Fruit fly (Drosophila melanogaster) whole organism, prepupa: ENCODE results near the gene mab-21.

ENCODE experiments used
- Blimp-1 ChIP-seq: fragments of 200-800 bp; sonication (Bioruptor generic); optimal IDR thresholded peaks from 3 replicates; lab custom pipeline; 2017; ENCODE audit warnings: missing biosample characterization, missing genetic modification characterization, mild to moderate bottlenecking, moderate library complexity, missing genetic modification reagents
- CG10631 ChIP-seq: fragments of 200-800 bp; sonication (Bioruptor generic); optimal IDR thresholded peaks from 2 replicates; lab custom pipeline; 2016; ENCODE audit warnings: missing biosample characterization, missing genetic modification characterization
- CG10669 ChIP-seq: fragments of 200-800 bp; sonication (Bioruptor generic); optimal IDR thresholded peaks from 3 replicates; lab custom pipeline; 2018; ENCODE audit warnings: missing biosample characterization, mild to moderate bottlenecking, missing genetic modification characterization, moderate library complexity
- CG11294 ChIP-seq: fragments of 200-800 bp; sonication (Bioruptor generic); IDR thresholded peaks from 2 replicates; pipeline ENCODE4 v1.3.6; 2022; ENCODE audit warnings: missing biosample characterization, missing genetic modification characterization
- CG11762 ChIP-seq: fragments of 200-800 bp; sonication (Bioruptor generic); optimal IDR thresholded peaks from 3 replicates; lab custom pipeline; 2016; ENCODE audit warnings: missing biosample characterization, missing genetic modification characterization; ENCODE audit not compliant: insufficient read depth
- CG11902 ChIP-seq: fragments of 200-800 bp; sonication (Bioruptor generic); optimal IDR thresholded peaks from 3 replicates; lab custom pipeline; 2016; ENCODE audit warnings: missing biosample characterization, missing genetic modification characterization
- CG15336 ChIP-seq: fragments of 200-800 bp; sonication (Bioruptor generic); IDR thresholded peaks from 2 replicates; pipeline ENCODE4 v1.3.6; 2022; ENCODE audit warnings: missing biosample characterization, missing genetic modification characterization
- CG1621 ChIP-seq: fragments of 200-800 bp; sonication (Bioruptor generic); optimal IDR thresholded peaks from 3 replicates; lab custom pipeline; 2018; ENCODE audit warnings: missing biosample characterization, mild to moderate bottlenecking, missing genetic modification characterization
- CG16779 ChIP-seq: fragments of 200-800 bp; sonication (Bioruptor generic); optimal IDR thresholded peaks from 3 replicates; lab custom pipeline; 2017; ENCODE audit warnings: missing biosample characterization, mild to moderate bottlenecking, missing genetic modification characterization
- CG31627 ChIP-seq: fragments of 200-800 bp; sonication (Bioruptor generic); optimal IDR thresholded peaks from 3 replicates; lab custom pipeline; 2016; ENCODE audit warnings: missing biosample characterization, missing genetic modification characterization
- CG34406 ChIP-seq: fragments of 200-800 bp; sonication (Bioruptor generic); optimal IDR thresholded peaks from 3 replicates; lab custom pipeline; 2016; ENCODE audit warnings: missing biosample characterization, missing genetic modification characterization
- CG4318 ChIP-seq: fragments of 200-800 bp; sonication (Bioruptor generic); optimal IDR thresholded peaks from 3 replicates; lab custom pipeline; 2017; ENCODE audit warnings: missing biosample characterization, mild to moderate bottlenecking, missing genetic modification characterization
- CG6163 ChIP-seq: fragments of 200-800 bp; sonication (Bioruptor generic); IDR thresholded peaks from 3 replicates; pipeline ENCODE4 v1.3.6; 2022; ENCODE audit warnings: missing biosample characterization, missing genetic modification characterization
- CG6276 ChIP-seq: fragments of 200-800 bp; sonication (Bioruptor generic); optimal IDR thresholded peaks from 2 replicates; lab custom pipeline; 2017; ENCODE audit warnings: missing biosample characterization, mild to moderate bottlenecking, missing genetic modification characterization
- CG6792 ChIP-seq: fragments of 200-800 bp; sonication (Bioruptor generic); optimal IDR thresholded peaks from 3 replicates; lab custom pipeline; 2016; ENCODE audit warnings: missing biosample characterization, missing genetic modification characterization
- CG6808 ChIP-seq: fragments of 200-800 bp; sonication (Bioruptor generic); optimal IDR thresholded peaks from 3 replicates; lab custom pipeline; 2017; ENCODE audit warnings: missing biosample characterization, missing genetic modification characterization, mild to moderate bottlenecking, moderate library complexity, missing genetic modification reagents
- CG7368 ChIP-seq: fragments of 200-800 bp; sonication (Bioruptor generic); optimal IDR thresholded peaks from 3 replicates; lab custom pipeline; 2016; ENCODE audit warnings: missing biosample characterization, missing genetic modification characterization
- CG8119 ChIP-seq: fragments of 200-800 bp; sonication (Bioruptor generic); IDR thresholded peaks from 3 replicates; pipeline ENCODE4 v1.3.6; 2022; ENCODE audit warnings: missing biosample characterization, missing genetic modification characterization
- CG8319 ChIP-seq: fragments of 200-800 bp; sonication (Bioruptor generic); optimal IDR thresholded peaks from 3 replicates; lab custom pipeline; 2016; ENCODE audit warnings: missing biosample characterization, missing genetic modification characterization
- CG8632 ChIP-seq: fragments of 200-800 bp; sonication (Bioruptor generic); optimal IDR thresholded peaks from 3 replicates; lab custom pipeline; 2016; ENCODE audit warnings: missing biosample characterization, missing genetic modification characterization
- CG9139 ChIP-seq: fragments of 200-800 bp; sonication (Bioruptor generic); optimal IDR thresholded peaks from 3 replicates; lab custom pipeline; 2017; ENCODE audit warnings: missing biosample characterization, mild to moderate bottlenecking, missing genetic modification characterization
- Eip75B ChIP-seq: fragments of 200-800 bp; sonication (Bioruptor generic); optimal IDR thresholded peaks from 3 replicates; lab custom pipeline; 2016; ENCODE audit warnings: missing biosample characterization, missing genetic modification characterization
- Eip93F ChIP-seq: fragments of 200-800 bp; sonication (Bioruptor generic); optimal IDR thresholded peaks from 2 replicates; lab custom pipeline; 2016; ENCODE audit warnings: missing biosample characterization, mild to moderate bottlenecking, missing genetic modification characterization
- Ets96B ChIP-seq: fragments of 200-800 bp; optimal IDR thresholded peaks from 2 replicates; lab custom pipeline; 2019; ENCODE audit warnings: missing biosample characterization, mild to moderate bottlenecking, missing genetic modification characterization, moderate library complexity
- Gug ChIP-seq: fragments of 200-800 bp; sonication (Bioruptor generic); IDR thresholded peaks from 2 replicates; pipeline ENCODE4 v1.3.6; 2022; ENCODE audit warnings: missing biosample characterization, missing genetic modification characterization
- Hr38 ChIP-seq: sonication (Bioruptor generic); optimal IDR thresholded peaks from 2 replicates; lab custom pipeline; 2016; ENCODE audit warnings: missing biosample characterization, missing genetic modification characterization
- Hr39 ChIP-seq: fragments of 200-800 bp; sonication (Bioruptor generic); optimal IDR thresholded peaks from 2 replicates; lab custom pipeline; 2016; ENCODE audit warnings: missing biosample characterization, missing genetic modification characterization
- Hr4 ChIP-seq: fragments of 200-800 bp; sonication (Bioruptor generic); optimal IDR thresholded peaks from 3 replicates; lab custom pipeline; 2016; ENCODE audit warnings: missing biosample characterization, missing genetic modification characterization
- Lpt ChIP-seq: fragments of 200-800 bp; sonication (Bioruptor generic); optimal IDR thresholded peaks from 3 replicates; lab custom pipeline; 2016; ENCODE audit warnings: missing biosample characterization, missing genetic modification characterization
- Met ChIP-seq: fragments of 200-800 bp; sonication (Bioruptor generic); optimal IDR thresholded peaks from 3 replicates; lab custom pipeline; 2016; ENCODE audit warnings: missing biosample characterization, missing genetic modification characterization
- OdsH ChIP-seq: fragments of 200-800 bp; sonication (Bioruptor generic); optimal IDR thresholded peaks from 3 replicates; lab custom pipeline; 2016; ENCODE audit warnings: missing biosample characterization, missing genetic modification characterization
- Smox ChIP-seq: fragments of 200-800 bp; sonication (Bioruptor generic); optimal IDR thresholded peaks from 3 replicates; lab custom pipeline; 2016; ENCODE audit warnings: missing biosample characterization, missing genetic modification characterization
- Sox14 ChIP-seq: fragments of 200-800 bp; sonication (Bioruptor generic); optimal IDR thresholded peaks from 3 replicates; lab custom pipeline; 2016; ENCODE audit warnings: missing biosample characterization, missing genetic modification characterization
- Sox15 ChIP-seq: fragments of 200-800 bp; sonication (Bioruptor generic); optimal IDR thresholded peaks from 3 replicates; lab custom pipeline; 2016; ENCODE audit warnings: missing biosample characterization, missing genetic modification characterization
- achi ChIP-seq: fragments of 200-800 bp; sonication (Bioruptor generic); optimal IDR thresholded peaks from 3 replicates; lab custom pipeline; 2016; ENCODE audit warnings: missing biosample characterization, missing genetic modification characterization
- acj6 ChIP-seq: fragments of 200-800 bp; sonication (Bioruptor generic); optimal IDR thresholded peaks from 3 replicates; lab custom pipeline; 2016; ENCODE audit warnings: missing biosample characterization, missing genetic modification characterization
- cyc ChIP-seq: fragments of 200-800 bp; sonication (Bioruptor generic); optimal IDR thresholded peaks from 3 replicates; lab custom pipeline; 2016; ENCODE audit warnings: missing biosample characterization, missing genetic modification characterization
- dac ChIP-seq: fragments of 200-800 bp; sonication (Bioruptor generic); optimal IDR thresholded peaks from 2 replicates; lab custom pipeline; 2017; ENCODE audit warnings: missing biosample characterization, mild to moderate bottlenecking, missing genetic modification characterization
- eg ChIP-seq: fragments of 200-800 bp; sonication (Bioruptor generic); IDR thresholded peaks from 3 replicates; pipeline ENCODE4 v1.3.6; 2022; ENCODE audit warnings: missing biosample characterization, missing genetic modification characterization
- esn ChIP-seq: fragments of 200-800 bp; sonication (Bioruptor generic); optimal IDR thresholded peaks from 2 replicates; lab custom pipeline; 2016; ENCODE audit warnings: missing biosample characterization, mild to moderate bottlenecking, missing genetic modification characterization, moderate library complexity
- fd85E ChIP-seq: fragments of 200-800 bp; sonication (Bioruptor generic); optimal IDR thresholded peaks from 3 replicates; lab custom pipeline; 2016; ENCODE audit warnings: missing biosample characterization, missing genetic modification characterization
- fkh ChIP-seq: fragments of 200-800 bp; sonication (Bioruptor generic); optimal IDR thresholded peaks from 3 replicates; lab custom pipeline; 2017; ENCODE audit warnings: missing biosample characterization, mild to moderate bottlenecking, missing genetic modification characterization, moderate library complexity
- lz ChIP-seq: fragments of 200-800 bp; sonication (Bioruptor generic); optimal IDR thresholded peaks from 3 replicates; lab custom pipeline; 2016; ENCODE audit warnings: missing biosample characterization, missing genetic modification characterization
- salr ChIP-seq, 2 experiments: fragments of 200-800 bp; sonication (Bioruptor generic); optimal IDR thresholded peaks; 3 replicates each; lab custom pipeline; 2016 to 2018; ENCODE audit warnings: missing biosample characterization in 2 of 2, missing genetic modification characterization in 2 of 2, mild to moderate bottlenecking in 1 of 2
- spab ChIP-seq: fragments of 200-800 bp; sonication (Bioruptor generic); optimal IDR thresholded peaks from 2 replicates; lab custom pipeline; 2017; ENCODE audit warnings: missing biosample characterization, mild to moderate bottlenecking, missing genetic modification characterization, missing genetic modification reagents
- ss ChIP-seq, 2 experiments: fragments of 200-800 bp; sonication (Bioruptor generic); optimal IDR thresholded peaks; 2 replicates in 1 of 2; 3 replicates in 1 of 2; lab custom pipeline; 2017 to 2018; ENCODE audit warnings: mild to moderate bottlenecking in 2 of 2, missing biosample characterization in 2 of 2, missing genetic modification characterization in 2 of 2, moderate library complexity in 1 of 2
- svp ChIP-seq: fragments of 200-800 bp; sonication (Bioruptor generic); peaks from one replicate; lab custom pipeline; 2016; ENCODE audit warnings: missing biosample characterization, missing genetic modification characterization
- vri ChIP-seq: fragments of 200-800 bp; sonication (Bioruptor generic); optimal IDR thresholded peaks from 3 replicates; lab custom pipeline; 2016; ENCODE audit warnings: missing biosample characterization, mild to moderate bottlenecking, missing genetic modification characterization

Gene mab-21

DNA sequence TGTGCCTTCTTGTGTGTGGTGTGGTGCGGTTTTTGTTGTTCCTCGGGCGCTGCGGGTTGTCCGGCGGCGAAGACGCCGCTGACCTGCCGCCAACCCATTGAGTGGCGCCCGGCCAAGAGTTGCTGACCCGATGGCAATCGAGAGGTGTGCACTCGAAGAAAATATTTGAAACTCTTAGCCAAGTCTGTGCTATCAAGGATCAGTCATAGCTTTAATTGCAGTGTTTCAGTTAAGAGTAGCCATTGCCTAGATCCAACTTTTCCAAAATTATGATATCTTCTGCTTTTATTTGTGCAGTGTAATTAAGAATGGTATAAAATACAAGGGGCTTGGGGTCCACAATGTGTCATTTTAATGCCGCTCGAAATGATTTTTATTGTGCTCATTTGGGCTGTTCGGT is 11.7 kb upstream of the mab-21 start (continued):
- peak; percentile 35 for TF ChIP-seq CG11762 (GFP tag; lab: Kevin White, UChicago)
- peak; percentile 23 for TF ChIP-seq fd85E (GFP tag; lab: Kevin White, UChicago)
- peak; percentile 36 for TF ChIP-seq CG8319 (GFP tag; lab: Kevin White, UChicago)
- peak; percentile 62 for TF ChIP-seq acj6 (GFP tag; lab: Kevin White, UChicago)
- peak; percentile 67 for TF ChIP-seq CG10669 (GFP tag; lab: Kevin White, UChicago)
- no peak for TF ChIP-seq dac (GFP tag; lab: Kevin White, UChicago)
- peak; percentile 59 for TF ChIP-seq Ets96B
- peak; percentile 59 for TF ChIP-seq vri (GFP tag; lab: Kevin White, UChicago)
- TF ChIP-seq Smox (GFP tag; lab: Kevin White, UChicago), result peak; percentile 72
- peak; percentile 77 for TF ChIP-seq CG6792 (GFP tag; lab: Kevin White, UChicago)
- peak; percentile 35 for TF ChIP-seq Sox14 (GFP tag; lab: Kevin White, UChicago)
- TF ChIP-seq eg, result no peak
- TF ChIP-seq Eip93F (GFP tag; lab: Kevin White, UChicago), result no peak
- no peak for TF ChIP-seq CG6276 (GFP tag; lab: Kevin White, UChicago)
- TF ChIP-seq Gug, result no peak
- TF ChIP-seq CG11294 (GFP tag; lab: Robert Waterston, UW), result no peak
- TF ChIP-seq CG1621 (tag; lab: Kevin White, UChicago), result peak; percentile 59
- TF ChIP-seq CG31627, result peak; percentile 74
- peak in 1 of 2 experiments; percentile 66 for TF ChIP-seq ss (GFP tag; optimal IDR thresholded peaks at IDR 0.05; lab: Kevin White, UChicago)
- peak; percentile 27 for TF ChIP-seq CG6808
- TF ChIP-seq Hr4 (GFP tag; lab: Kevin White, UChicago), result no peak
- peak; percentile 6 to 39 for TF ChIP-seq salr (GFP tag; optimal IDR thresholded peaks at IDR 0.05; lab: Kevin White, UChicago)
- TF ChIP-seq CG8632 (GFP tag; lab: Kevin White, UChicago), result peak; percentile 59
- peak; percentile 77 for TF ChIP-seq cyc (GFP tag; lab: Kevin White, UChicago)
- peak; percentile 87 for TF ChIP-seq svp (GFP tag; lab: Kevin White, UChicago)

DNA sequence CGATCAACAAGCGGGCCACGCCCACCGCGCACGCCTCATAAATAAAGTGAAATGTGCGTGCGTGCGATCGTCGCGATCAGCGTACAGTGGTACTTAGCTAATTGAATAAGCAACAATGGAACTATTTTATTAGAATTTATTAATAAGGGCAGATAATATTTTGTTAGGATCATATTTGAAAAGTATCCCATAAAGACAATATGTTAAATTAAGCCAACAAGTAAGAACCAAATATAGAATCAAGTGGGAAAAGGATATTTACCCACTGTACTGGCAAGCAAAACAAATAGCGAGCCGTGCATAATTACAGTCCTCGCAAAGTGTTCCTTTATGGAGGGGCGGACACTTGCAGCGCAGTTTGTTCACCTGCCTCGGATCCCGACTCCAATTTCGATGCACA is 9.1 kb upstream of the mab-21 start:
- TF ChIP-seq Met (GFP tag; lab: Kevin White, UChicago) (peak; percentile 78), fkh (GFP tag; lab: Kevin White, UChicago) (no peak), CG6792 (GFP tag; lab: Kevin White, UChicago) (peak; percentile 62), CG11902 (GFP tag; lab: Kevin White, UChicago) (peak; percentile 31), Eip75B (peak; percentile 59), CG4318 (GFP tag; lab: Kevin White, UChicago) (no peak), esn (peak; percentile 67), acj6 (GFP tag; lab: Kevin White, UChicago) (peak; percentile 37), lz (GFP tag; lab: Kevin White, UChicago) (peak; percentile 72), vri (GFP tag; lab: Kevin White, UChicago) (peak; percentile 33), CG10669 (GFP tag; lab: Kevin White, UChicago) (peak; percentile 49), CG34406 (GFP tag; lab: Kevin White, UChicago) (peak; percentile 60), Eip93F (GFP tag; lab: Kevin White, UChicago) (no peak), CG10631 (GFP tag; lab: Kevin White, UChicago) (peak; percentile 59), CG6163 (GFP tag; lab: Robert Waterston, UW) (peak; percentile 63), Hr4 (GFP tag; lab: Kevin White, UChicago) (peak; percentile 34), CG15336 (GFP tag; lab: Robert Waterston, UW) (peak; percentile 50), Smox (GFP tag; lab: Kevin White, UChicago) (peak; percentile 66), Sox15 (GFP tag; lab: Kevin White, UChicago) (peak; percentile 18), ss (GFP tag; optimal IDR thresholded peaks at IDR 0.05; lab: Kevin White, UChicago) (peak; percentile 55 to 90), CG8119 (GFP tag; lab: Robert Waterston, UW) (peak; percentile 61; the same call in 2 of the 3 replicates), CG9139 (no peak), OdsH (GFP tag; lab: Kevin White, UChicago) (peak; percentile 58), CG31627 (peak; percentile 63), CG6276 (GFP tag; lab: Kevin White, UChicago) (no peak), CG1621 (tag; lab: Kevin White, UChicago) (peak; percentile 43), achi (GFP tag; lab: Kevin White, UChicago) (peak; percentile 57), spab (peak; percentile 41), Gug (0 out of 2 replicates have a peak, but pooled peaks have one; percentile 10), CG7368 (GFP tag; lab: Kevin White, UChicago) (peak; percentile 22), Blimp-1 (GFP tag; lab: Kevin White, UChicago) (peak; percentile 6), svp (GFP tag; lab: Kevin White, UChicago) (peak; percentile 90), fd85E (GFP tag; lab: Kevin White, UChicago) (no peak), Lpt (GFP tag; lab: Kevin White, UChicago) (peak; percentile 16), Hr38 (GFP tag; lab: Kevin White, UChicago) (no peak), Hr39 (GFP tag; lab: Kevin White, UChicago) (peak; percentile 66), CG16779 (tag; lab: Kevin White, UChicago) (no peak)
